Worm (Caenorhabditis elegans): ENCODE results near the gene F45E12.5.

The F45E12.5 gene

DNA sequence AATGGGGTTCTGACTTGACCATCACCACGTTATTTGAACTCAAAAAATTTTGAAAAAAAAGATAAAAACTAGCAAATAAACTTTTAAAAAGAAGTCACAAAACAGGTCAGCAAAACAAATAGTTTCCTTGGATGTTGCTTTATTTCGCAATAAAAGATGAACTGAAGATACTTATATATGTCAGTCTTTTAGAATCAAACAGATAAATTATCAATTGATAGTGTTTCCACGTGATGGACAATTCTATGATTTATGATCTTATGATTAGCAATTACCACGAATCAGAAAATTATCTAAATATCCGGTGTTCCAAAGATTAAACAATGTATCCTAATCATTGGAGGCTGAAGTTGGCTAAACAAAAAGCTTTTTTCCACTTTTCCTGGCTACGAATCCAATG lies 22.2 kb downstream of the F45E12.5 start:
- TF ChIP-seq aly-2 (tag; optimal IDR thresholded peaks at IDR 0.05) (no peak), skn-1 (tag; optimal IDR thresholded peaks at IDR 0.05) (peak; percentile 0), zip-4 (GFP tag; optimal IDR thresholded peaks at IDR 0.05) (peak; percentile 14), ceh-90 (tag; optimal IDR thresholded peaks at IDR 0.05) (no peak), nhr-12 (tag; optimal IDR thresholded peaks at IDR 0.05) (no peak), C04F5.9 (tag; optimal IDR thresholded peaks at IDR 0.05) (no peak), ama-1 (optimal IDR thresholded peaks at IDR 0.05) (no peak), nhr-84 (tag; optimal IDR thresholded peaks at IDR 0.05) (no peak), sup-37 (GFP tag; optimal IDR thresholded peaks at IDR 0.05) (no peak), jun-1 (tag; optimal IDR thresholded peaks at IDR 0.05) (no peak), nhr-19 (GFP tag; conservative IDR thresholded peaks at IDR 0.05) (peak; percentile 47), lin-39 (tag; optimal IDR thresholded peaks at IDR 0.05) (no peak), vab-15 (tag; optimal IDR thresholded peaks at IDR 0.05) (no peak), lin-35 (GFP tag; optimal IDR thresholded peaks at IDR 0.05) (peak in 1 of 2 experiments; percentile 57), unc-130 (tag; optimal IDR thresholded peaks at IDR 0.05) (no peak), lin-13 (GFP tag; optimal IDR thresholded peaks at IDR 0.05) (no peak), xbp-1 (tag; optimal IDR thresholded peaks at IDR 0.05) (no peak), fkh-8 (tag; optimal IDR thresholded peaks at IDR 0.05) (no peak), alr-1 (tag; optimal IDR thresholded peaks at IDR 0.05; ENCODE audit: borderline replicate concordance) (no peak), C16A3.4 (tag; optimal IDR thresholded peaks at IDR 0.05) (peak; percentile 8), lsy-2 (tag; optimal IDR thresholded peaks at IDR 0.05) (no peak), nhr-47 (tag; optimal IDR thresholded peaks at IDR 0.05) (no peak), fos-1 (tag; optimal IDR thresholded peaks at IDR 0.05) (no peak), nhr-28 (tag; optimal IDR thresholded peaks at IDR 0.05) (no peak), nhr-85 (tag) (peak; percentile 77), pax-3 (tag; optimal IDR thresholded peaks at IDR 0.05) (no peak), mep-1 (tag; optimal IDR thresholded peaks at IDR 0.05) (no peak), sox-4 (tag; optimal IDR thresholded peaks at IDR 0.05) (no peak), irx-1 (tag; optimal IDR thresholded peaks at IDR 0.05) (no peak), hlh-17 (GFP tag; optimal IDR thresholded peaks at IDR 0.05; ENCODE audit: borderline replicate concordance) (no peak), hpl-2 (GFP tag; optimal IDR thresholded peaks at IDR 0.05) (no peak), tbx-2 (tag; optimal IDR thresholded peaks at IDR 0.05) (no peak), tlp-1 (tag; optimal IDR thresholded peaks at IDR 0.05) (no peak), fkh-4 (tag; optimal IDR thresholded peaks at IDR 0.05; ENCODE audit: borderline replicate concordance) (no peak), unc-62 (GFP tag; optimal IDR thresholded peaks at IDR 0.05) (no peak), grh-1 (GFP tag; IDR thresholded peaks at IDR 0.05) (no peak), egl-27 (tag; optimal IDR thresholded peaks at IDR 0.05) (no peak), ceh-82 (tag; optimal IDR thresholded peaks at IDR 0.05) (no peak), blmp-1 (tag; optimal IDR thresholded peaks at IDR 0.05) (peak; percentile 37), ces-1 (GFP tag; optimal IDR thresholded peaks at IDR 0.05) (no peak), lin-14 (GFP tag; optimal IDR thresholded peaks at IDR 0.05) (peak; percentile 59), unc-86 (tag; optimal IDR thresholded peaks at IDR 0.05) (no peak), elt-2 (tag; optimal IDR thresholded peaks at IDR 0.05) (peak; percentile 53), C34B4.2 (tag; optimal IDR thresholded peaks at IDR 0.05) (no peak), unc-30 (tag; optimal IDR thresholded peaks at IDR 0.05) (no peak), rnt-1 (tag; optimal IDR thresholded peaks at IDR 0.05) (no peak), dsc-1 (tag; optimal IDR thresholded peaks at IDR 0.05) (no peak), nhr-11 (tag; optimal IDR thresholded peaks at IDR 0.05) (no peak), mdl-1 (tag; optimal IDR thresholded peaks at IDR 0.05) (no peak), ceh-8 (GFP tag; optimal IDR thresholded peaks at IDR 0.05) (no peak), swsn-7 (tag; optimal IDR thresholded peaks at IDR 0.05) (no peak), pag-3 (tag; optimal IDR thresholded peaks at IDR 0.05; ENCODE audit: borderline replicate concordance, insufficient read depth) (no peak), ztf-4 (tag; optimal IDR thresholded peaks at IDR 0.05) (no peak), Y116A8C.19 (tag; optimal IDR thresholded peaks at IDR 0.05; ENCODE audit: borderline replicate concordance) (no peak)
